Worm (Caenorhabditis elegans): ENCODE data around the gene nrsn-1.
A peak's percentile ranks its signal among the peaks of the same experiment; 100 is the strongest.

nrsn-1 gene

DNA sequence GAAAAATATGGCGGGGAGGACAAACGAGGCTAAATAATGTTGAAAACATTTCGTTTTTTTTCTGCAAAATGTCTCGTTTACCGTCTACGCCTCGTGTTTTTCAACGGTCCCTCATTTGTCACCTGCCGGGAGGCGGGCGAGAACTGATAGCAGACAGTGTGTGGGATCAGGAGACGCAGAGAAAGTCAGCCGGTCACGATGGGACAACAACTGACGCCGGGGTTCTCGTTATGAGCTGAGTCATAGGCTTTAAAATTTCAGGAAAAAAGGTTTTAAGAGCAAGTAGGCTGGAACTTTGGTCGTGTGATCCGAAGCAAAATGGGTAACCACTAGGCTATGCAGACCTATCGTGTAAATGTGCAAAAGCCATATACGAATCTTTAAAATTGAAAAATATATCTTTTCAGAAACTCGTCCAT, 30.0 kb downstream of the nrsn-1 start, which contains the start of gene W08A12.2 (continued):
- TF ChIP-seq repo-1 (tag; optimal IDR thresholded peaks at IDR 0.05) (peak; percentile 58), F52B5.7 (tag; optimal IDR thresholded peaks at IDR 0.05) (peak; percentile 29), Y79H2A.3 (GFP tag; conservative IDR thresholded peaks at IDR 0.05) (no peak), mes-4 (tag; optimal IDR thresholded peaks at IDR 0.05) (peak; percentile 68), aptf-3 (GFP tag; IDR thresholded peaks at IDR 0.05) (peak; percentile 78; the same call in 1 of the 2 replicates), T07F8.4 (tag; optimal IDR thresholded peaks at IDR 0.05) (peak; percentile 34), ceh-27 (GFP tag; optimal IDR thresholded peaks at IDR 0.05) (peak; percentile 22), attf-5 (GFP tag; optimal IDR thresholded peaks at IDR 0.05) (peak; percentile 12), lin-40 (tag; optimal IDR thresholded peaks at IDR 0.05) (no peak), him-1 (tag; optimal IDR thresholded peaks at IDR 0.05) (peak; percentile 19), lin-26 (GFP tag; IDR thresholded peaks at IDR 0.05) (peak; percentile 95), hrde-1 (tag; optimal IDR thresholded peaks at IDR 0.05; ENCODE audit: borderline replicate concordance) (peak; percentile 65), ztf-25 (GFP tag; IDR thresholded peaks at IDR 0.05) (peak; percentile 73; the same call in 1 of the 2 replicates), nfyb-1 (GFP tag; IDR thresholded peaks at IDR 0.05) (peak; percentile 66; the same call in 1 of the 2 replicates), somi-1 (GFP tag; optimal IDR thresholded peaks at IDR 0.05) (peak; percentile 72), rpc-1 (optimal IDR thresholded peaks at IDR 0.05) (peak; percentile 79), rpc-1 (tag; optimal IDR thresholded peaks at IDR 0.05) (peak; percentile 97), aptf-2 (GFP tag; conservative IDR thresholded peaks at IDR 0.05) (no peak), snpc-4 (GFP tag; optimal IDR thresholded peaks at IDR 0.05) (peak; percentile 46), snpc-4 (tag; optimal IDR thresholded peaks at IDR 0.05) (peak in 1 of 4 experiments; percentile 39), zim-3 (tag; optimal IDR thresholded peaks at IDR 0.05) (peak; percentile 2), lin-54 (GFP tag; optimal IDR thresholded peaks at IDR 0.05) (peak; percentile 1), cebp-2 (GFP tag; IDR thresholded peaks at IDR 0.05) (peak; percentile 90), B0261.1 (tag; optimal IDR thresholded peaks at IDR 0.05) (peak; percentile 73)

DNA sequence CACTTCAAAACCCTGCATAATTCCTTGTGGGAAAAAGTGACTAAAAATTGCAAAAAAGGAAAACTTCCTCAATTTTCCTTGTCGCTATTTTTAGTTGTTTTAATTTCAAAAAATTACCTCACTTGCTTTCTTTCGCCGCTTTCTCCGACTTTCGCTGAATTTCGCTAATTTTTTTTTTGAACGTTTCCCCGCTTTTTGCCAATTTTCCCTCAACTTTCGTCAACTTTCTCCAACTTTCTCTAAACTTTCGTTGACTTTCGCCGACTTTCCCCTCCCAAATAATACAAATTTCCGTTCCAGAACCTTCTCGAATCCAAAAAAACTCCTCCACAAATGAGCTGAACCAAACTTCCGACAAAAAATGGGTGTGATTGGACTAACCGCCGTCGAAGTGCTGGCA, 33.2 kb downstream of the nrsn-1 start, which contains the start of gene W08A12.3:
W08A12.3 (plus strand) TSS at position 301 of the 400 bp plus-strand sequence.
- TF ChIP-seq cebp-2 (GFP tag; IDR thresholded peaks at IDR 0.05) (no peak), pha-4 (tag; optimal IDR thresholded peaks at IDR 0.05) (no peak), nhr-90 (tag; optimal IDR thresholded peaks at IDR 0.05) (no peak), madf-8 (GFP tag; conservative IDR thresholded peaks at IDR 0.05) (no peak), nhr-27 (tag; optimal IDR thresholded peaks at IDR 0.05) (no peak), hmg-20 (GFP tag; IDR thresholded peaks at IDR 0.05) (no peak), lin-54 (GFP tag; optimal IDR thresholded peaks at IDR 0.05) (no peak), F23B12.7 (tag; optimal IDR thresholded peaks at IDR 0.05; ENCODE audit: insufficient read depth) (no peak)

DNA sequence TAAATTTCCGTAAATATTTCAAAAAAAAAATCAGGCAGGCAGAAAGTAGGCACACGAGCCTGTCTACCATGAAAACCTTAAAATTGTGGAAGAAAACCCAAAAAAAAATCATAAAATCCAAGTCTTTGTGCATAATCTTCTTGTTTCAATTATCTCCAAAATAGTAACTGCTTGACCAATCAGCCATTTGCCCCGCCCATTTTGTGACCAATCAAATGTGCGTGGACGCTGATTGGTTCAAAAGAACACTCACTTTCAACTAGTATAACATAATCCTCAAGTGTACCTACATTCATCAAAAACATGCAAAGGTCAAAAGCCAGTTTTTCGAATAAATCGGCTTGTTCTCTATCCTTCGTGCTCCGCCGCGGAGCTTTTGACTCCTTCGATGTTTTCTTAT, 37.3 kb downstream of the nrsn-1 start:
- TF ChIP-seq nfyb-1 (GFP tag; IDR thresholded peaks at IDR 0.05) (no peak), nhr-80 (tag; optimal IDR thresholded peaks at IDR 0.05) (no peak), Y95B8A.8 (GFP tag; IDR thresholded peaks at IDR 0.05) (no peak), Y67H2A.10 (GFP tag; conservative IDR thresholded peaks at IDR 0.05) (no peak), bed-1 (GFP tag; IDR thresholded peaks at IDR 0.05) (no peak), mcd-1 (GFP tag; IDR thresholded peaks at IDR 0.05) (no peak), ztf-22 (GFP tag; optimal IDR thresholded peaks at IDR 0.05) (no peak), lsy-27 (tag; optimal IDR thresholded peaks at IDR 0.05; ENCODE audit: borderline replicate concordance, insufficient read depth) (no peak), F10E7.11 (tag; optimal IDR thresholded peaks at IDR 0.05) (no peak), madf-10 (tag; optimal IDR thresholded peaks at IDR 0.05) (no peak), F57C9.4 (tag; optimal IDR thresholded peaks at IDR 0.05) (no peak), efl-1 (GFP tag; optimal IDR thresholded peaks at IDR 0.05) (no peak), D2030.7 (GFP tag; IDR thresholded peaks at IDR 0.05) (no peak), F55B11.4 (tag; optimal IDR thresholded peaks at IDR 0.05; ENCODE audit: borderline replicate concordance, insufficient read depth) (no peak), C06A6.2 (GFP tag; conservative IDR thresholded peaks at IDR 0.05) (no peak), lin-40 (tag; optimal IDR thresholded peaks at IDR 0.05) (no peak), rcor-1 (GFP tag; IDR thresholded peaks at IDR 0.05) (no peak), attf-3 (GFP tag; conservative IDR thresholded peaks at IDR 0.05) (no peak), let-607 (tag; optimal IDR thresholded peaks at IDR 0.05) (no peak)
